Worm (Caenorhabditis elegans): ENCODE measurements around the gene clec-223.

clec-223 gene

DNA sequence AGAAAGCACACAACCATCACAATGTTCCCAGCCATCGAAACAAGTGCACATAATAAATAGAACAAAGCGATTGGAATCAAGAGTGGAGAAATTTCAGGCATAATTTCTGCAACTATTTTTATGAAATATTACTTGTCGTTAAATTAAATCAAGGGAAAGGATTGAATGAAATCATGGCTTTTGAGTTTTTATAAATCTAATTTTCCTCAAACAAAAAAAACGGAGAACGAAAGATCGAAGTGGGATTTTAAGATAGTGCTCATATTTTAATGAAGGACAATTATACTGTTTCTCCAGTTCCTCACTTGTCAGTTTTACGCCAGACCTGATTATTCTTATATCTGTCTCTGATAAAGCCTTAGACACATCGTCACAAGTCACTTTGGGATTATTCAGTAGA, 20.5 kb upstream of the clec-223 start, which contains the start of gene srsx-33:
Gene srsx-33, minus strand, starts transcription at position 101 of the 400 bp plus-strand sequence.
- no peak for TF ChIP-seq ceh-16 (tag; optimal IDR thresholded peaks at IDR 0.05)
- no peak for TF ChIP-seq dmd-4 (tag; optimal IDR thresholded peaks at IDR 0.05)
- TF ChIP-seq fos-1 (tag; optimal IDR thresholded peaks at IDR 0.05): no peak
- no peak for TF ChIP-seq aly-2 (tag; optimal IDR thresholded peaks at IDR 0.05)
- TF ChIP-seq ztf-11 (tag; optimal IDR thresholded peaks at IDR 0.05): no peak
- no peak for TF ChIP-seq nhr-237 (tag; optimal IDR thresholded peaks at IDR 0.05)
- TF ChIP-seq sma-3 (GFP tag; optimal IDR thresholded peaks at IDR 0.05): no peak
- no peak for TF ChIP-seq nhr-6 (tag; optimal IDR thresholded peaks at IDR 0.05)
- no peak for TF ChIP-seq lsy-2 (tag; optimal IDR thresholded peaks at IDR 0.05)
- TF ChIP-seq snpc-4 (tag; optimal IDR thresholded peaks at IDR 0.05): no peak
- no peak for TF ChIP-seq mdl-1 (tag; optimal IDR thresholded peaks at IDR 0.05)
- no peak for TF ChIP-seq R02D3.7 (tag; optimal IDR thresholded peaks at IDR 0.05)
- no peak for TF ChIP-seq nhr-23 (tag; optimal IDR thresholded peaks at IDR 0.05)
- no peak for TF ChIP-seq sem-4 (tag; optimal IDR thresholded peaks at IDR 0.05)
- no peak for TF ChIP-seq C34F6.9 (tag; optimal IDR thresholded peaks at IDR 0.05)
- no peak for TF ChIP-seq nhr-25 (tag; optimal IDR thresholded peaks at IDR 0.05)

DNA sequence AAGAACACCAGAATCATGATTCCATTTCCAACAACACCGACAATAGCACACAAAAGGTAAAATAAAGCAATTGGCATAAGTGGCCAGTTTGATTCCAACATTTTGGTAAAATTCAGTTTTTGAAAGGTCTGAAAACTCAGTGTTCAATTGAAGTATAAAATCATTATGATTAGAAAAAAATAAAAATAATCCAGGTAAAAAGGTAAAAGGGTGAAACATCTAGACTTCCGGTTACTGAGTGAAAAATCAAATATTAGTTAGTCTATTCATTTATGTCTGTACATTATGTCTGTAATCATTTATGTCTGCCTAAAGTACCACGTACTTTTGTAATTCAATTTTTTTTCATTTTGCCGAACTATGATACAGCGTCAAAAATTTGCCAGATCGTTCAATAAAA, 18.0 kb upstream of the clec-223 start, which contains the start of gene srsx-31:
Gene srsx-31, minus strand, starts transcription at position 101 of the 400 bp plus-strand sequence.
- TF ChIP-seq nhr-23 (tag; optimal IDR thresholded peaks at IDR 0.05) (no peak), nhr-129 (tag; optimal IDR thresholded peaks at IDR 0.05) (no peak), ZK546.5 (tag; optimal IDR thresholded peaks at IDR 0.05) (no peak), mab-5 (tag; optimal IDR thresholded peaks at IDR 0.05) (no peak), nhr-77 (tag; optimal IDR thresholded peaks at IDR 0.05) (no peak), unc-55 (GFP tag; optimal IDR thresholded peaks at IDR 0.05) (no peak), nhr-10 (tag; optimal IDR thresholded peaks at IDR 0.05) (no peak), snpc-4 (tag; optimal IDR thresholded peaks at IDR 0.05) (no peak), mbf-1 (tag; optimal IDR thresholded peaks at IDR 0.05) (no peak), unc-62 (GFP tag; optimal IDR thresholded peaks at IDR 0.05) (no peak), dmd-4 (tag; optimal IDR thresholded peaks at IDR 0.05) (no peak), lin-39 (tag; optimal IDR thresholded peaks at IDR 0.05) (no peak), nhr-25 (tag; optimal IDR thresholded peaks at IDR 0.05) (no peak), nhr-11 (tag; optimal IDR thresholded peaks at IDR 0.05) (no peak), nhr-12 (tag; optimal IDR thresholded peaks at IDR 0.05) (no peak), ama-1 (optimal IDR thresholded peaks at IDR 0.05) (no peak), lin-13 (GFP tag; optimal IDR thresholded peaks at IDR 0.05) (no peak), alr-1 (tag; optimal IDR thresholded peaks at IDR 0.05) (no peak), peb-1 (tag; optimal IDR thresholded peaks at IDR 0.05) (no peak), gmeb-1 (tag; optimal IDR thresholded peaks at IDR 0.05) (no peak)

- TF ChIP-seq snpc-4 (tag; optimal IDR thresholded peaks at IDR 0.05) (no peak), ztf-1 (GFP tag; conservative IDR thresholded peaks at IDR 0.05) (no peak), nhr-10 (tag; optimal IDR thresholded peaks at IDR 0.05) (no peak), sem-4 (tag; optimal IDR thresholded peaks at IDR 0.05) (no peak), elt-1 (tag; optimal IDR thresholded peaks at IDR 0.05) (no peak), skn-1 (tag; optimal IDR thresholded peaks at IDR 0.05) (no peak), lsy-2 (tag; optimal IDR thresholded peaks at IDR 0.05) (no peak), ZK546.5 (tag; optimal IDR thresholded peaks at IDR 0.05) (no peak), alr-1 (tag; optimal IDR thresholded peaks at IDR 0.05) (no peak), nhr-237 (tag; optimal IDR thresholded peaks at IDR 0.05) (no peak), ztf-11 (tag; optimal IDR thresholded peaks at IDR 0.05) (no peak), nhr-129 (tag; optimal IDR thresholded peaks at IDR 0.05) (no peak)
These were observed 14.1 kb upstream of the clec-223 start, which contains the start of gene lgc-36 for ce11 chrV:11258896-11259295. Gene lgc-36, minus strand, starts transcription at chrV:11258996.

ce11 chrV:11260622-11261021, 12.3 kb upstream of the clec-223 start, which contains the start of gene F07B10.7:
Gene F07B10.7, minus strand, starts transcription at chrV:11260722.
- TF ChIP-seq Y55F3AM.14 (GFP tag; optimal IDR thresholded peaks at IDR 0.05) (no peak), snpc-4 (tag; optimal IDR thresholded peaks at IDR 0.05) (no peak), unc-55 (GFP tag; optimal IDR thresholded peaks at IDR 0.05) (no peak), nhr-10 (tag; optimal IDR thresholded peaks at IDR 0.05) (no peak), nhr-77 (tag; optimal IDR thresholded peaks at IDR 0.05) (no peak), F13H6.1 (tag; optimal IDR thresholded peaks at IDR 0.05) (no peak), sma-3 (GFP tag; optimal IDR thresholded peaks at IDR 0.05) (no peak), crh-2 (tag; optimal IDR thresholded peaks at IDR 0.05) (no peak), C34F6.9 (tag; optimal IDR thresholded peaks at IDR 0.05) (no peak), sem-4 (tag; optimal IDR thresholded peaks at IDR 0.05) (no peak), skn-1 (tag; optimal IDR thresholded peaks at IDR 0.05) (no peak), elt-3 (tag; optimal IDR thresholded peaks at IDR 0.05) (no peak), ceh-82 (tag; optimal IDR thresholded peaks at IDR 0.05) (no peak)
